Fruit fly (Drosophila melanogaster) whole organism, embryonic: ENCODE data around the gene CG9630.
A peak's percentile ranks its signal among the peaks of the same experiment; 100 is the strongest.

Source experiments
- Awh ChIP-seq: fragments of 200-800 bp; sonication (Bioruptor generic); IDR thresholded peaks from 2 replicates; pipeline ENCODE4, ENCODE4 v1.3.6; 2022; ENCODE audit warnings: missing biosample characterization, missing genetic modification characterization
- Bdp1 ChIP-seq: fragments of 200-800 bp; sonication (Bioruptor generic); optimal IDR thresholded peaks from 3 replicates; lab custom pipeline; 2016; ENCODE audit warnings: missing biosample characterization, missing genetic modification characterization
- Blimp-1 ChIP-seq: fragments of 200-800 bp; sonication (Bioruptor generic); optimal IDR thresholded peaks from 3 replicates; lab custom pipeline; 2018; ENCODE audit warnings: missing biosample characterization, missing genetic modification characterization, mild to moderate bottlenecking, moderate library complexity, missing genetic modification reagents
- CG10147 ChIP-seq: fragments of 200-800 bp; sonication (Bioruptor generic); optimal IDR thresholded peaks from 2 replicates; lab custom pipeline; 2019; ENCODE audit warnings: missing biosample characterization, mild to moderate bottlenecking, missing genetic modification characterization, moderate library complexity
- CG10209 ChIP-seq: fragments of 200-800 bp; sonication (Bioruptor generic); optimal IDR thresholded peaks from 3 replicates; lab custom pipeline; 2017; ENCODE audit warnings: missing biosample characterization, mild to moderate bottlenecking, missing genetic modification characterization, missing genetic modification reagents
- CG12155 ChIP-seq: fragments of 200-800 bp; sonication (Bioruptor generic); optimal IDR thresholded peaks from 3 replicates; lab custom pipeline; 2016; ENCODE audit warnings: missing biosample characterization, missing genetic modification characterization
- CG12391 ChIP-seq: fragments of 200-800 bp; sonication (Bioruptor generic); optimal IDR thresholded peaks from 3 replicates; lab custom pipeline; 2018; ENCODE audit warnings: missing biosample characterization, mild to moderate bottlenecking, missing genetic modification characterization, moderate library complexity
- CG13287 ChIP-seq: fragments of 200-800 bp; sonication (Bioruptor generic); IDR thresholded peaks from 2 replicates; pipeline ENCODE4 v1.3.6; 2022; ENCODE audit warnings: missing biosample characterization, missing genetic modification characterization; ENCODE audit not compliant: partially characterized antibody
- CG13775 ChIP-seq: fragments of 200-800 bp; sonication (Bioruptor generic); optimal IDR thresholded peaks from 3 replicates; lab custom pipeline; 2017; ENCODE audit warnings: missing biosample characterization, mild to moderate bottlenecking, missing genetic modification characterization
- CG13894 ChIP-seq: fragments of 200-800 bp; sonication (Bioruptor generic); optimal IDR thresholded peaks from 3 replicates; lab custom pipeline; 2018; ENCODE audit warnings: missing biosample characterization, mild to moderate bottlenecking, missing genetic modification characterization, moderate library complexity
- CG1529 ChIP-seq: fragments of 200-800 bp; sonication (Bioruptor generic); optimal IDR thresholded peaks from 3 replicates; lab custom pipeline; 2018; ENCODE audit warnings: missing biosample characterization, missing genetic modification characterization
- CG1603 ChIP-seq: fragments of 200-800 bp; sonication (Bioruptor generic); optimal IDR thresholded peaks from 2 replicates; lab custom pipeline; 2019; ENCODE audit warnings: missing biosample characterization, mild to moderate bottlenecking, missing genetic modification characterization, moderate library complexity
- CG17328 ChIP-seq: fragments of 200-800 bp; sonication (Bioruptor generic); IDR thresholded peaks from 2 replicates; pipeline ENCODE4 v1.3.6; 2022; ENCODE audit warnings: missing biosample characterization, missing genetic modification characterization
- CG18262 ChIP-seq: fragments of 200-800 bp; optimal IDR thresholded peaks from 3 replicates; lab custom pipeline; 2019; ENCODE audit warnings: missing biosample characterization, mild to moderate bottlenecking, missing genetic modification characterization, moderate library complexity
- CG2120 ChIP-seq: fragments of 200-800 bp; sonication (Bioruptor generic); optimal IDR thresholded peaks from 3 replicates; lab custom pipeline; 2016; ENCODE audit warnings: missing biosample characterization, missing genetic modification characterization
- CG2712 ChIP-seq: fragments of 200-800 bp; optimal IDR thresholded peaks from 3 replicates; lab custom pipeline; 2019; ENCODE audit warnings: missing biosample characterization, mild to moderate bottlenecking, missing genetic modification characterization, moderate library complexity
- CG31224 ChIP-seq: fragments of 200-800 bp; sonication (Bioruptor generic); IDR thresholded peaks from 2 replicates; pipeline ENCODE4 v1.3.6; 2022; ENCODE audit warnings: missing biosample characterization, missing genetic modification characterization
- CG32532 ChIP-seq: fragments of 200-800 bp; sonication (Bioruptor generic); IDR thresholded peaks from 2 replicates; pipeline ENCODE4 v1.3.6; 2022; ENCODE audit warnings: missing biosample characterization, missing genetic modification characterization
- CG4854 ChIP-seq: fragments of 200-800 bp; sonication (Bioruptor generic); optimal IDR thresholded peaks from 2 replicates; lab custom pipeline; 2016; ENCODE audit warnings: missing biosample characterization, missing genetic modification characterization, inconsistent platforms
- CG6254 ChIP-seq: fragments of 200-800 bp; sonication (Bioruptor generic); optimal IDR thresholded peaks from 3 replicates; lab custom pipeline; 2017; ENCODE audit warnings: mild to moderate bottlenecking, missing biosample characterization, missing genetic modification reagents, missing genetic modification characterization
- CG6791 ChIP-seq: fragments of 200-800 bp; sonication (Bioruptor generic); IDR thresholded peaks from 3 replicates; pipeline ENCODE4 v1.3.6; 2022; ENCODE audit warnings: missing biosample characterization, missing genetic modification characterization; ENCODE audit not compliant: partially characterized antibody
- CG7928 ChIP-seq: fragments of 200-800 bp; sonication (Bioruptor generic); optimal IDR thresholded peaks from 2 replicates; lab custom pipeline; 2017; ENCODE audit warnings: missing biosample characterization, mild to moderate bottlenecking, missing genetic modification characterization
- CG8281 ChIP-seq: fragments of 200-800 bp; sonication (Bioruptor generic); optimal IDR thresholded peaks from 2 replicates; lab custom pipeline; 2018; ENCODE audit warnings: missing biosample characterization, mild to moderate bottlenecking, missing genetic modification characterization, moderate library complexity
- Drgx ChIP-seq: fragments of 200-800 bp; sonication (Bioruptor generic); IDR thresholded peaks from 2 replicates; pipeline ENCODE4 v1.3.6; 2022; ENCODE audit warnings: missing biosample characterization, missing genetic modification characterization
- Elba2 ChIP-seq: fragments of 200-800 bp; sonication (Bioruptor generic); optimal IDR thresholded peaks from 3 replicates; lab custom pipeline; 2016; ENCODE audit warnings: missing biosample characterization, missing genetic modification characterization
- HLH3B ChIP-seq: fragments of 200-800 bp; sonication (Bioruptor generic); IDR thresholded peaks from 2 replicates; pipeline ENCODE4 v1.3.6; 2022; ENCODE audit warnings: missing biosample characterization, missing genetic modification characterization
- Hand ChIP-seq: fragments of 200-800 bp; sonication (Bioruptor generic); optimal IDR thresholded peaks from 2 replicates; lab custom pipeline; 2017; ENCODE audit warnings: mild to moderate bottlenecking, missing biosample characterization, missing genetic modification reagents, missing genetic modification characterization
- Hr3 ChIP-seq: fragments of 200-800 bp; sonication (Bioruptor generic); optimal IDR thresholded peaks from 3 replicates; lab custom pipeline; 2016; ENCODE audit warnings: missing biosample characterization, missing genetic modification characterization
- Hr78 ChIP-seq, 2 experiments: fragments of 200-800 bp in 1 of 2; fragments of >200 bp in 1 of 2; sonication (Bioruptor generic) in 1 of 2; optimal IDR thresholded peaks; 2 replicates each; lab custom pipeline; 2017 to 2019; ENCODE audit warnings: missing biosample characterization in 2 of 2, missing genetic modification characterization in 2 of 2, mild to moderate bottlenecking in 1 of 2, moderate library complexity in 1 of 2
- Nf-YC ChIP-seq: fragments of 200-800 bp; optimal IDR thresholded peaks from 3 replicates; lab custom pipeline; 2019; ENCODE audit warnings: missing biosample characterization, mild to moderate bottlenecking, missing genetic modification characterization, moderate library complexity
- Oli ChIP-seq: fragments of 200-800 bp; sonication (Bioruptor generic); optimal IDR thresholded peaks from 2 replicates; lab custom pipeline; 2018; ENCODE audit warnings: missing biosample characterization, mild to moderate bottlenecking, missing genetic modification characterization, moderate library complexity
- Spps ChIP-seq: fragments of 200-800 bp; sonication (Bioruptor generic); optimal IDR thresholded peaks from 2 replicates; lab custom pipeline; 2018; ENCODE audit warnings: missing biosample characterization, mild to moderate bottlenecking, missing genetic modification characterization
- Taf1 ChIP-seq: fragments of 200-800 bp; sonication (Bioruptor generic); IDR thresholded peaks from 2 replicates; pipeline ENCODE4 v1.3.6; 2022; ENCODE audit warnings: missing biosample characterization, missing genetic modification characterization
- ac ChIP-seq: fragments of 200-800 bp; sonication (Bioruptor generic); optimal IDR thresholded peaks from 3 replicates; lab custom pipeline; 2017; ENCODE audit warnings: missing biosample characterization, mild to moderate bottlenecking, missing genetic modification characterization
- ara ChIP-seq: fragments of 200-800 bp; sonication (Bioruptor generic); IDR thresholded peaks from 2 replicates; pipeline ENCODE4 v1.3.6; 2022; ENCODE audit warnings: missing biosample characterization, missing genetic modification characterization
- ci ChIP-seq: fragments of 200-800 bp; sonication (Bioruptor generic); IDR thresholded peaks from 3 replicates; pipeline ENCODE4 v1.3.6; 2022; ENCODE audit warnings: missing biosample characterization, missing genetic modification characterization
- ems ChIP-seq: fragments of 200-800 bp; sonication (Bioruptor generic); optimal IDR thresholded peaks from 3 replicates; lab custom pipeline; 2016; ENCODE audit warnings: missing biosample characterization, missing genetic modification characterization
- en ChIP-seq: fragments of 200-800 bp; sonication (Bioruptor generic); optimal IDR thresholded peaks from 2 replicates; lab custom pipeline; 2016; ENCODE audit warnings: missing biosample characterization, missing genetic modification characterization
- fd96Cb ChIP-seq: fragments of 200-800 bp; sonication (Bioruptor generic); optimal IDR thresholded peaks from 2 replicates; lab custom pipeline; 2018; ENCODE audit warnings: missing biosample characterization, mild to moderate bottlenecking, missing genetic modification characterization, moderate library complexity
- gro ChIP-seq: fragments of 200-800 bp; sonication (Bioruptor generic); optimal IDR thresholded peaks from 2 replicates; lab custom pipeline; 2016; ENCODE audit warnings: missing biosample characterization, missing genetic modification characterization
- hbn ChIP-seq: fragments of 200-800 bp; sonication (Bioruptor generic); IDR thresholded peaks from 2 replicates; pipeline ENCODE4 v1.3.6; 2022; ENCODE audit warnings: missing biosample characterization, missing genetic modification characterization; ENCODE audit not compliant: partially characterized antibody
- jigr1 ChIP-seq: fragments of 200-800 bp; sonication (Bioruptor generic); IDR thresholded peaks from 3 replicates; pipeline ENCODE4 v1.3.6; 2022; ENCODE audit warnings: missing biosample characterization, missing genetic modification characterization
- kay ChIP-seq: fragments of 200-800 bp; sonication (Bioruptor generic); optimal IDR thresholded peaks from 2 replicates; lab custom pipeline; 2016; ENCODE audit warnings: missing biosample characterization, missing genetic modification characterization
- lmd ChIP-seq: fragments of 200-800 bp; sonication (Bioruptor generic); IDR thresholded peaks from 2 replicates; pipeline ENCODE4 v1.3.6; 2022; ENCODE audit warnings: missing biosample characterization, missing genetic modification characterization
- nom ChIP-seq: fragments of 200-800 bp; sonication (Bioruptor generic); optimal IDR thresholded peaks from 2 replicates; lab custom pipeline; 2017; ENCODE audit warnings: missing biosample characterization, missing genetic modification characterization, mild to moderate bottlenecking, moderate library complexity, missing genetic modification reagents
- pzg ChIP-seq: fragments of 200-800 bp; sonication (Bioruptor generic); optimal IDR thresholded peaks from 3 replicates; lab custom pipeline; 2018; ENCODE audit warnings: missing biosample characterization, mild to moderate bottlenecking, missing genetic modification characterization, moderate library complexity
- sc ChIP-seq, 3 experiments: fragments of >200 bp in 2 of 3; fragments of 200-800 bp in 1 of 3; sonication (Bioruptor generic) in 1 of 3; optimal IDR thresholded peaks; 2 replicates in 2 of 3; 3 replicates in 1 of 3; lab custom pipeline; 2017; ENCODE audit warnings: mild to moderate bottlenecking in 1 of 3, missing biosample characterization in 1 of 3, missing genetic modification characterization in 1 of 3, missing genetic modification reagents in 1 of 3
- sima ChIP-seq: fragments of 200-800 bp; sonication (Bioruptor generic); optimal IDR thresholded peaks from 2 replicates; lab custom pipeline; 2016; ENCODE audit warnings: missing biosample characterization, missing genetic modification characterization
- stwl ChIP-seq: fragments of 200-800 bp; sonication (Bioruptor generic); optimal IDR thresholded peaks from 3 replicates; lab custom pipeline; 2018; ENCODE audit warnings: missing biosample characterization, mild to moderate bottlenecking, missing genetic modification characterization, moderate library complexity
- tx ChIP-seq: fragments of 200-800 bp; sonication (Bioruptor generic); optimal IDR thresholded peaks from 2 replicates; lab custom pipeline; 2016; ENCODE audit warnings: missing biosample characterization, missing genetic modification characterization

CG9630 gene

DNA sequence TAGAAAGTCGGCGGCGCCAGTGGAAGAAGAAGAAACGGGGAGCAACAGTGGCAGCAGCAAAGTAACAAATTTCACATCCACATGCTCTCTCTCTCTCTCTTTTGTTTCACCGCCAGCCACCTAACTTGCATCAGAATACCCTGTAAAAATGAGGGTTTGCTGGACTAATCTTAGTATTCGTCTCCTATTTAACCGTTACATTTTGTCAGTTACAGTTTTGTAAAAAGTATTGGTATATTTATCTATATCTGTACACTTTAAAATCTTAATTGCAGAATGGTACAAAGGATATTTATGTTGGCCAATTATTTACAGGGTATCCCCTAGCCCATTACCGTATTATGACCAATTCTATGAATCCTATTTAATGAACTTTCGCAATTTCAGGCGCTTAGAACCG, 35.8 kb downstream of the CG9630 start (continued):
- TF ChIP-seq Oli (tag; lab: Kevin White, UChicago) (peak; percentile 16), CG31224 (GFP tag; lab: Robert Waterston, UW) (no peak), Spps (tag; lab: Kevin White, UChicago) (no peak), Hand (GFP tag; lab: Kevin White, UChicago) (no peak), stwl (tag; lab: Kevin White, UChicago) (no peak), Hr3 (GFP tag; lab: Kevin White, UChicago) (peak; percentile 7), ci (GFP tag; lab: Robert Waterston, UW) (0 out of 3 replicates have a peak, but pooled peaks have one; percentile 64), Bdp1 (GFP tag; lab: Kevin White, UChicago) (no peak), CG10209 (peak; percentile 19), CG2712 (tag; lab: Kevin White, UChicago) (peak; percentile 45), sima (GFP tag; lab: Kevin White, UChicago) (no peak), fd96Cb (tag; lab: Kevin White, UChicago) (peak; percentile 16), CG1603 (tag; lab: Kevin White, UChicago) (peak; percentile 59), CG17328 (0 out of 2 replicates have a peak, but pooled peaks have one; percentile 46), CG8281 (no peak), lmd (GFP tag; lab: Robert Waterston, UW) (no peak), Taf1 (GFP tag; lab: Robert Waterston, UW) (no peak), hbn (GFP tag; lab: Robert Waterston, UW) (no peak), CG13287 (GFP tag; lab: Robert Waterston, UW) (no peak), Awh (GFP tag; lab: Robert Waterston, UW) (no peak), Hr78 (GFP tag; optimal IDR thresholded peaks at IDR 0.05; lab: Kevin White, UChicago) (no peak), tx (GFP tag; lab: Kevin White, UChicago) (no peak), gro (GFP tag; lab: Kevin White, UChicago) (no peak), ems (GFP tag; lab: Kevin White, UChicago) (no peak), nom (no peak), pzg (GFP tag; lab: Kevin White, UChicago) (no peak), CG18262 (tag; lab: Kevin White, UChicago) (peak; percentile 29), CG12155 (GFP tag; lab: Kevin White, UChicago) (no peak), CG7928 (no peak), CG6791 (GFP tag; lab: Robert Waterston, UW) (no peak), kay (no peak), Nf-YC (tag; lab: Kevin White, UChicago) (no peak), HLH3B (peak; percentile 21; the same call in 1 of the 2 replicates), Drgx (GFP tag; lab: Robert Waterston, UW) (peak; percentile 67), CG6254 (GFP tag; lab: Kevin White, UChicago) (no peak), Blimp-1 (GFP tag; lab: Kevin White, UChicago) (peak; percentile 25), Elba2 (no peak), CG32532 (GFP tag; lab: Robert Waterston, UW) (no peak), jigr1 (no peak), ac (no peak), en (no peak), CG2120 (GFP tag; lab: Kevin White, UChicago) (no peak), CG4854 (GFP tag; lab: Kevin White, UChicago) (no peak), CG1529 (GFP tag; lab: Kevin White, UChicago) (peak; percentile 18), CG12391 (tag; lab: Kevin White, UChicago) (peak; percentile 41), ara (GFP tag; lab: Robert Waterston, UW) (0 out of 2 replicates have a peak, but pooled peaks have one; percentile 4), CG13775 (GFP tag; lab: Kevin White, UChicago) (peak; percentile 31), CG10147 (GFP tag; lab: Kevin White, UChicago) (no peak), CG13894 (tag; lab: Kevin White, UChicago) (no peak), sc (optimal IDR thresholded peaks at IDR 0.05; lab: Kevin White, UChicago) (no peak), sc (GFP tag; optimal IDR thresholded peaks at IDR 0.05; lab: Kevin White, UChicago) (no peak)
